Fruit fly (Drosophila melanogaster) whole organism, prepupa: ENCODE data around the gene ru.

Experiments
- Blimp-1 ChIP-seq: fragments of 200-800 bp; sonication (Bioruptor generic); optimal IDR thresholded peaks from 3 replicates; lab custom pipeline; 2017; ENCODE audit warnings: missing biosample characterization, missing genetic modification characterization, mild to moderate bottlenecking, moderate library complexity, missing genetic modification reagents
- CG10631 ChIP-seq: fragments of 200-800 bp; sonication (Bioruptor generic); optimal IDR thresholded peaks from 2 replicates; lab custom pipeline; 2016; ENCODE audit warnings: missing biosample characterization, missing genetic modification characterization
- CG11294 ChIP-seq: fragments of 200-800 bp; sonication (Bioruptor generic); IDR thresholded peaks from 2 replicates; pipeline ENCODE4 v1.3.6; 2022; ENCODE audit warnings: missing biosample characterization, missing genetic modification characterization
- CG11762 ChIP-seq: fragments of 200-800 bp; sonication (Bioruptor generic); optimal IDR thresholded peaks from 3 replicates; lab custom pipeline; 2016; ENCODE audit warnings: missing biosample characterization, missing genetic modification characterization; ENCODE audit not compliant: insufficient read depth
- CG15336 ChIP-seq: fragments of 200-800 bp; sonication (Bioruptor generic); IDR thresholded peaks from 2 replicates; pipeline ENCODE4 v1.3.6; 2022; ENCODE audit warnings: missing biosample characterization, missing genetic modification characterization
- CG1621 ChIP-seq: fragments of 200-800 bp; sonication (Bioruptor generic); optimal IDR thresholded peaks from 3 replicates; lab custom pipeline; 2018; ENCODE audit warnings: missing biosample characterization, mild to moderate bottlenecking, missing genetic modification characterization
- CG16779 ChIP-seq: fragments of 200-800 bp; sonication (Bioruptor generic); optimal IDR thresholded peaks from 3 replicates; lab custom pipeline; 2017; ENCODE audit warnings: missing biosample characterization, mild to moderate bottlenecking, missing genetic modification characterization
- CG31627 ChIP-seq: fragments of 200-800 bp; sonication (Bioruptor generic); optimal IDR thresholded peaks from 3 replicates; lab custom pipeline; 2016; ENCODE audit warnings: missing biosample characterization, missing genetic modification characterization
- CG32006 ChIP-seq: fragments of 200-800 bp; sonication (Bioruptor generic); optimal IDR thresholded peaks from 3 replicates; lab custom pipeline; 2017; ENCODE audit warnings: missing biosample characterization, mild to moderate bottlenecking, missing genetic modification characterization
- CG3919 ChIP-seq: fragments of 200-800 bp; sonication (Bioruptor generic); optimal IDR thresholded peaks from 3 replicates; lab custom pipeline; 2016; ENCODE audit warnings: missing biosample characterization, missing genetic modification characterization
- CG6163 ChIP-seq: fragments of 200-800 bp; sonication (Bioruptor generic); IDR thresholded peaks from 3 replicates; pipeline ENCODE4 v1.3.6; 2022; ENCODE audit warnings: missing biosample characterization, missing genetic modification characterization
- CG6276 ChIP-seq: fragments of 200-800 bp; sonication (Bioruptor generic); optimal IDR thresholded peaks from 2 replicates; lab custom pipeline; 2017; ENCODE audit warnings: missing biosample characterization, mild to moderate bottlenecking, missing genetic modification characterization
- CG6792 ChIP-seq: fragments of 200-800 bp; sonication (Bioruptor generic); optimal IDR thresholded peaks from 3 replicates; lab custom pipeline; 2016; ENCODE audit warnings: missing biosample characterization, missing genetic modification characterization
- CG6808 ChIP-seq: fragments of 200-800 bp; sonication (Bioruptor generic); optimal IDR thresholded peaks from 3 replicates; lab custom pipeline; 2017; ENCODE audit warnings: missing biosample characterization, missing genetic modification characterization, mild to moderate bottlenecking, moderate library complexity, missing genetic modification reagents
- CG6854 ChIP-seq: fragments of 200-800 bp; sonication (Bioruptor generic); optimal IDR thresholded peaks from 2 replicates; lab custom pipeline; 2017; ENCODE audit warnings: missing biosample characterization, mild to moderate bottlenecking, missing genetic modification characterization
- CG7368 ChIP-seq: fragments of 200-800 bp; sonication (Bioruptor generic); optimal IDR thresholded peaks from 3 replicates; lab custom pipeline; 2016; ENCODE audit warnings: missing biosample characterization, missing genetic modification characterization
- CG8119 ChIP-seq: fragments of 200-800 bp; sonication (Bioruptor generic); IDR thresholded peaks from 3 replicates; pipeline ENCODE4 v1.3.6; 2022; ENCODE audit warnings: missing biosample characterization, missing genetic modification characterization
- CG8319 ChIP-seq: fragments of 200-800 bp; sonication (Bioruptor generic); optimal IDR thresholded peaks from 3 replicates; lab custom pipeline; 2016; ENCODE audit warnings: missing biosample characterization, missing genetic modification characterization
- CG8632 ChIP-seq: fragments of 200-800 bp; sonication (Bioruptor generic); optimal IDR thresholded peaks from 3 replicates; lab custom pipeline; 2016; ENCODE audit warnings: missing biosample characterization, missing genetic modification characterization
- CG9139 ChIP-seq: fragments of 200-800 bp; sonication (Bioruptor generic); optimal IDR thresholded peaks from 3 replicates; lab custom pipeline; 2017; ENCODE audit warnings: missing biosample characterization, mild to moderate bottlenecking, missing genetic modification characterization
- Eip75B ChIP-seq: fragments of 200-800 bp; sonication (Bioruptor generic); optimal IDR thresholded peaks from 3 replicates; lab custom pipeline; 2016; ENCODE audit warnings: missing biosample characterization, missing genetic modification characterization
- Eip78C ChIP-seq: fragments of 200-800 bp; sonication (Bioruptor generic); peaks from one replicate; lab custom pipeline; 2016; ENCODE audit warnings: missing biosample characterization, missing genetic modification characterization
- Ets21C ChIP-seq: fragments of 200-800 bp; sonication (Bioruptor generic); optimal IDR thresholded peaks from 3 replicates; lab custom pipeline; 2016; ENCODE audit warnings: missing biosample characterization, missing genetic modification characterization
- Ets96B ChIP-seq: fragments of 200-800 bp; optimal IDR thresholded peaks from 2 replicates; lab custom pipeline; 2019; ENCODE audit warnings: missing biosample characterization, mild to moderate bottlenecking, missing genetic modification characterization, moderate library complexity
- Hr39 ChIP-seq: fragments of 200-800 bp; sonication (Bioruptor generic); optimal IDR thresholded peaks from 2 replicates; lab custom pipeline; 2016; ENCODE audit warnings: missing biosample characterization, missing genetic modification characterization
- Hr4 ChIP-seq: fragments of 200-800 bp; sonication (Bioruptor generic); optimal IDR thresholded peaks from 3 replicates; lab custom pipeline; 2016; ENCODE audit warnings: missing biosample characterization, missing genetic modification characterization
- Lpt ChIP-seq: fragments of 200-800 bp; sonication (Bioruptor generic); optimal IDR thresholded peaks from 3 replicates; lab custom pipeline; 2016; ENCODE audit warnings: missing biosample characterization, missing genetic modification characterization
- Met ChIP-seq: fragments of 200-800 bp; sonication (Bioruptor generic); optimal IDR thresholded peaks from 3 replicates; lab custom pipeline; 2016; ENCODE audit warnings: missing biosample characterization, missing genetic modification characterization
- OdsH ChIP-seq: fragments of 200-800 bp; sonication (Bioruptor generic); optimal IDR thresholded peaks from 3 replicates; lab custom pipeline; 2016; ENCODE audit warnings: missing biosample characterization, missing genetic modification characterization
- Smox ChIP-seq: fragments of 200-800 bp; sonication (Bioruptor generic); optimal IDR thresholded peaks from 3 replicates; lab custom pipeline; 2016; ENCODE audit warnings: missing biosample characterization, missing genetic modification characterization
- Sox102F ChIP-seq: fragments of 200-800 bp; sonication (Bioruptor generic); optimal IDR thresholded peaks from 2 replicates; lab custom pipeline; 2016; ENCODE audit warnings: missing biosample characterization, mild to moderate bottlenecking, missing genetic modification characterization
- Sox14 ChIP-seq: fragments of 200-800 bp; sonication (Bioruptor generic); optimal IDR thresholded peaks from 3 replicates; lab custom pipeline; 2016; ENCODE audit warnings: missing biosample characterization, missing genetic modification characterization
- achi ChIP-seq: fragments of 200-800 bp; sonication (Bioruptor generic); optimal IDR thresholded peaks from 3 replicates; lab custom pipeline; 2016; ENCODE audit warnings: missing biosample characterization, missing genetic modification characterization
- acj6 ChIP-seq: fragments of 200-800 bp; sonication (Bioruptor generic); optimal IDR thresholded peaks from 3 replicates; lab custom pipeline; 2016; ENCODE audit warnings: missing biosample characterization, missing genetic modification characterization
- dsx ChIP-seq: fragments of 200-800 bp; optimal IDR thresholded peaks from 3 replicates; lab custom pipeline; 2019; ENCODE audit warnings: missing biosample characterization, mild to moderate bottlenecking, missing genetic modification characterization, moderate library complexity; ENCODE audit not compliant: poor library complexity, severe bottlenecking
- eg ChIP-seq: fragments of 200-800 bp; sonication (Bioruptor generic); IDR thresholded peaks from 3 replicates; pipeline ENCODE4 v1.3.6; 2022; ENCODE audit warnings: missing biosample characterization, missing genetic modification characterization
- esn ChIP-seq: fragments of 200-800 bp; sonication (Bioruptor generic); optimal IDR thresholded peaks from 2 replicates; lab custom pipeline; 2016; ENCODE audit warnings: missing biosample characterization, mild to moderate bottlenecking, missing genetic modification characterization, moderate library complexity
- fd59A ChIP-seq: fragments of 200-800 bp; sonication (Bioruptor generic); optimal IDR thresholded peaks from 2 replicates; lab custom pipeline; 2017; ENCODE audit warnings: missing biosample characterization, mild to moderate bottlenecking, missing genetic modification characterization, missing genetic modification reagents
- fkh ChIP-seq: fragments of 200-800 bp; sonication (Bioruptor generic); optimal IDR thresholded peaks from 3 replicates; lab custom pipeline; 2017; ENCODE audit warnings: missing biosample characterization, mild to moderate bottlenecking, missing genetic modification characterization, moderate library complexity
- lz ChIP-seq: fragments of 200-800 bp; sonication (Bioruptor generic); optimal IDR thresholded peaks from 3 replicates; lab custom pipeline; 2016; ENCODE audit warnings: missing biosample characterization, missing genetic modification characterization
- net ChIP-seq: fragments of 200-800 bp; sonication (Bioruptor generic); optimal IDR thresholded peaks from 3 replicates; lab custom pipeline; 2016; ENCODE audit warnings: missing biosample characterization, missing genetic modification characterization
- pdm3 ChIP-seq: fragments of 200-800 bp; sonication (Bioruptor generic); optimal IDR thresholded peaks from 3 replicates; lab custom pipeline; 2016; ENCODE audit warnings: missing biosample characterization, missing genetic modification characterization
- salr ChIP-seq, 2 experiments: fragments of 200-800 bp; sonication (Bioruptor generic); optimal IDR thresholded peaks; 3 replicates each; lab custom pipeline; 2016 to 2018; ENCODE audit warnings: missing biosample characterization in 2 of 2, missing genetic modification characterization in 2 of 2, mild to moderate bottlenecking in 1 of 2
- spab ChIP-seq: fragments of 200-800 bp; sonication (Bioruptor generic); optimal IDR thresholded peaks from 2 replicates; lab custom pipeline; 2017; ENCODE audit warnings: missing biosample characterization, mild to moderate bottlenecking, missing genetic modification characterization, missing genetic modification reagents
- ss ChIP-seq, 2 experiments: fragments of 200-800 bp; sonication (Bioruptor generic); optimal IDR thresholded peaks; 2 replicates in 1 of 2; 3 replicates in 1 of 2; lab custom pipeline; 2017 to 2018; ENCODE audit warnings: mild to moderate bottlenecking in 2 of 2, missing biosample characterization in 2 of 2, missing genetic modification characterization in 2 of 2, moderate library complexity in 1 of 2
- vri ChIP-seq: fragments of 200-800 bp; sonication (Bioruptor generic); optimal IDR thresholded peaks from 3 replicates; lab custom pipeline; 2016; ENCODE audit warnings: missing biosample characterization, mild to moderate bottlenecking, missing genetic modification characterization

The ru gene

dm6 chr3L:1366879-1367650 lies 3.4 kb upstream of the ru start:
- TF ChIP-seq Eip78C (GFP tag; lab: Kevin White, UChicago) (peak; percentile 28), achi (GFP tag; lab: Kevin White, UChicago) (no peak), CG7368 (no peak), OdsH (GFP tag; lab: Kevin White, UChicago) (no peak), spab (no peak), dsx (peak; percentile 96), ss (GFP tag; optimal IDR thresholded peaks at IDR 0.05; lab: Kevin White, UChicago) (peak; percentile 69 to 72), CG8319 (GFP tag; lab: Kevin White, UChicago) (no peak), CG8119 (GFP tag; lab: Robert Waterston, UW) (peak; percentile 58), CG16779 (tag; lab: Kevin White, UChicago) (no peak), CG6808 (GFP tag; lab: Kevin White, UChicago) (peak; percentile 3), Ets21C (no peak), CG32006 (GFP tag; lab: Kevin White, UChicago) (peak; percentile 16), CG9139 (GFP tag; lab: Kevin White, UChicago) (peak; percentile 25), CG1621 (peak; percentile 47), vri (GFP tag; lab: Kevin White, UChicago) (no peak), salr (GFP tag; optimal IDR thresholded peaks at IDR 0.05; lab: Kevin White, UChicago) (no peak), fd59A (GFP tag; lab: Kevin White, UChicago) (no peak), eg (GFP tag; lab: Robert Waterston, UW) (peak; percentile 79), Hr4 (no peak), CG6163 (GFP tag; lab: Robert Waterston, UW) (peak; percentile 86), CG15336 (GFP tag; lab: Robert Waterston, UW) (peak; percentile 56)

DNA sequence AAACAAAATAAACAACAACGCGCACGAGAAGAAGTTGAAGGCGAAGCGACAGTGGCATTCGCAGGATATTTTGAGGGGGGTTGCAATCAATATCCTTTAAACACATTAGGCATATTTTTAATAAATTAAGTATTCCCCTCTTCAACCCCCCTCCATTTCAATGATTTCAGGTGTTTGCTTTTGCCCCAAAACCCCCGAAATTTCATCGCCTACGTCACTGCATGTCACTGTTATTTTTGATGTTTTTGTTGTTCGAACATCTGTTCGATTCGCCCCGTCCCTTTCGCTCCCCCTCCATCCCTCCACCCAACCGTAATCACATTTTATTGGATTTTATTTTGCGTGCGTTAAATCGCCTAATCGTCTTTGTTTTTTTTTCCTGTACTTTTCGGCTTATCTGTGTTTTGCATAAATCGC lies 2.2 kb upstream of the ru start:
- peak; percentile 89 for TF ChIP-seq CG31627 (GFP tag; lab: Kevin White, UChicago)
- TF ChIP-seq Lpt (GFP tag; lab: Kevin White, UChicago): no peak
- TF ChIP-seq CG11762: peak; percentile 34
- peak; percentile 53 for TF ChIP-seq CG10631
- TF ChIP-seq CG8319 (GFP tag; lab: Kevin White, UChicago): peak; percentile 72
- TF ChIP-seq dsx: peak; percentile 11
- TF ChIP-seq CG8632 (GFP tag; lab: Kevin White, UChicago): peak; percentile 74
- TF ChIP-seq CG3919 (GFP tag; lab: Kevin White, UChicago): peak; percentile 68
- peak; percentile 67 for TF ChIP-seq Eip75B
- peak; percentile 2 for TF ChIP-seq CG6854 (GFP tag; lab: Kevin White, UChicago)
- peak; percentile 89 for TF ChIP-seq Hr39
- TF ChIP-seq CG1621: peak; percentile 1
- TF ChIP-seq vri (GFP tag; lab: Kevin White, UChicago): peak; percentile 71
- peak; percentile 75 for TF ChIP-seq acj6 (GFP tag; lab: Kevin White, UChicago)
- peak; percentile 62 for TF ChIP-seq Sox14 (GFP tag; lab: Kevin White, UChicago)
- TF ChIP-seq spab: peak; percentile 21
- peak; percentile 64 for TF ChIP-seq pdm3 (GFP tag; lab: Kevin White, UChicago)
- peak; percentile 73 for TF ChIP-seq OdsH (GFP tag; lab: Kevin White, UChicago)
- TF ChIP-seq CG6808 (GFP tag; lab: Kevin White, UChicago): peak; percentile 7
- peak; percentile 33 for TF ChIP-seq Blimp-1 (GFP tag; lab: Kevin White, UChicago)
- peak; percentile 76 for TF ChIP-seq lz (GFP tag; lab: Kevin White, UChicago)
- TF ChIP-seq eg (GFP tag; lab: Robert Waterston, UW): peak; percentile 35; the same call in 1 of the 3 replicates
- peak; percentile 2 for TF ChIP-seq CG9139 (GFP tag; lab: Kevin White, UChicago)
- TF ChIP-seq achi (GFP tag; lab: Kevin White, UChicago): peak; percentile 64
- TF ChIP-seq CG11294 (GFP tag; lab: Robert Waterston, UW): peak; percentile 43; the same call in 1 of the 2 replicates
- peak; percentile 74 for TF ChIP-seq CG6792
- TF ChIP-seq CG15336 (GFP tag; lab: Robert Waterston, UW): peak; percentile 47
- TF ChIP-seq fd59A (GFP tag; lab: Kevin White, UChicago): peak; percentile 15
- TF ChIP-seq Sox102F: peak; percentile 38
- TF ChIP-seq Hr4: peak; percentile 37
- peak; percentile 29 for TF ChIP-seq Ets96B (tag; lab: Kevin White, UChicago)
- peak; percentile 71 for TF ChIP-seq Smox (GFP tag; lab: Kevin White, UChicago)
- peak; percentile 61 for TF ChIP-seq fkh
- TF ChIP-seq esn (GFP tag; lab: Kevin White, UChicago): peak; percentile 83
- TF ChIP-seq Met: peak; percentile 83
- no peak for TF ChIP-seq CG6276 (GFP tag; lab: Kevin White, UChicago)
- TF ChIP-seq net (GFP tag; lab: Kevin White, UChicago): peak; percentile 58
- peak; percentile 35 for TF ChIP-seq CG32006 (GFP tag; lab: Kevin White, UChicago)
